Worm (Caenorhabditis elegans): ENCODE results near the gene chtb-1.
A peak's percentile ranks its signal among the peaks of the same experiment; 100 is the strongest.

The chtb-1 gene

ce11 chrIII:9344347-9344746 is 10.9 kb downstream of the chtb-1 start, which contains the start of gene emb-9:
Gene emb-9 (minus strand): TSS chrIII:9344447.
- no peak for TF ChIP-seq aly-1 (tag; optimal IDR thresholded peaks at IDR 0.05)
- no peak for TF ChIP-seq tbx-11 (GFP tag; IDR thresholded peaks at IDR 0.05)
- no peak for TF ChIP-seq ets-7 (tag; optimal IDR thresholded peaks at IDR 0.05)
- TF ChIP-seq tbx-37 (GFP tag; conservative IDR thresholded peaks at IDR 0.05): no peak
- TF ChIP-seq flt-1 (GFP tag; IDR thresholded peaks at IDR 0.05): no peak
- no peak for TF ChIP-seq ceh-36 (tag; optimal IDR thresholded peaks at IDR 0.05)
- no peak for TF ChIP-seq hnd-1 (tag; optimal IDR thresholded peaks at IDR 0.05)
- no peak for TF ChIP-seq scrt-1 (GFP tag; IDR thresholded peaks at IDR 0.05)
- TF ChIP-seq sea-1 (GFP tag; conservative IDR thresholded peaks at IDR 0.05): no peak
- TF ChIP-seq hmbx-1 (tag; optimal IDR thresholded peaks at IDR 0.05): no peak
- TF ChIP-seq F13C5.2 (tag; optimal IDR thresholded peaks at IDR 0.05): no peak
- TF ChIP-seq tra-4 (tag; optimal IDR thresholded peaks at IDR 0.05): no peak
- no peak for TF ChIP-seq pes-1 (GFP tag; IDR thresholded peaks at IDR 0.05)
- no peak for TF ChIP-seq ceh-13 (GFP tag; optimal IDR thresholded peaks at IDR 0.05)
- no peak for TF ChIP-seq B0310.2 (tag; optimal IDR thresholded peaks at IDR 0.05)
- TF ChIP-seq hmg-4 (GFP tag; optimal IDR thresholded peaks at IDR 0.05): no peak
- no peak for TF ChIP-seq ama-1 (optimal IDR thresholded peaks at IDR 0.05)

- TF ChIP-seq sea-1 (GFP tag; conservative IDR thresholded peaks at IDR 0.05): 0 out of 2 replicates have a peak, but pooled peaks have one; percentile 13
- TF ChIP-seq hnd-1 (tag; optimal IDR thresholded peaks at IDR 0.05): no peak
Observed at ce11 chrIII:9340025-9340424, 15.2 kb downstream of the chtb-1 start.

DNA sequence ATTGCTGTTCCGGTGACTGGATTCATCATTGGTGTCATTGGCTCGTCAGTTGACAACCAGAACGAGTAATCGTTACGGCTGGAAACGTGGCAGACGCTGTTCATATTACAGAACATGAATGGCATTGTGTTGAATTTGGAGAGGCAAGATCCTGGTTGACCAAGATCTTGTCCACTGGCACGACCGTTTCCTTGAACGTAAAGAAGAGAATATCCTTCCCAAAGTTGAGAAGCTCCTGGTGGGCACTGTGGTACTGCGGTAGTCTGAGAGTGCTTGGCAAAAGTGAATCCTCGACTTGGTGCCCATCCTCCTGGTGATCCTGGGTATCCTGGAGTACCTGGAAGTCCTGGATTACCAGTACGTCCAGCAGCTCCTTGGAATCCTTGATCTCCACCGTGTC is 17.3 kb downstream of the chtb-1 start:
- TF ChIP-seq ets-7 (tag; optimal IDR thresholded peaks at IDR 0.05): no peak

- no peak for TF ChIP-seq tra-4 (tag; optimal IDR thresholded peaks at IDR 0.05)
- no peak for TF ChIP-seq hmg-4 (GFP tag; optimal IDR thresholded peaks at IDR 0.05)
- TF ChIP-seq scrt-1 (GFP tag; IDR thresholded peaks at IDR 0.05): no peak
- TF ChIP-seq hmbx-1 (tag; optimal IDR thresholded peaks at IDR 0.05): no peak
- no peak for TF ChIP-seq ama-1 (optimal IDR thresholded peaks at IDR 0.05)
- no peak for TF ChIP-seq aly-1 (tag; optimal IDR thresholded peaks at IDR 0.05)
Observed at ce11 chrIII:9336807-9337206, 18.5 kb downstream of the chtb-1 start.

ce11 chrIII:9335076-9335475 is 20.2 kb downstream of the chtb-1 start:
- no peak for TF ChIP-seq hnd-1 (tag; optimal IDR thresholded peaks at IDR 0.05)
- no peak for TF ChIP-seq tbx-37 (GFP tag; conservative IDR thresholded peaks at IDR 0.05)
- no peak for TF ChIP-seq aly-1 (tag; optimal IDR thresholded peaks at IDR 0.05)
- no peak for TF ChIP-seq B0310.2 (tag; optimal IDR thresholded peaks at IDR 0.05)
- TF ChIP-seq ets-7 (tag; optimal IDR thresholded peaks at IDR 0.05): no peak
- TF ChIP-seq tbx-11 (GFP tag; IDR thresholded peaks at IDR 0.05): no peak
- TF ChIP-seq scrt-1 (GFP tag; IDR thresholded peaks at IDR 0.05): no peak
- no peak for TF ChIP-seq flt-1 (GFP tag; IDR thresholded peaks at IDR 0.05)
- no peak for TF ChIP-seq ceh-36 (tag; optimal IDR thresholded peaks at IDR 0.05)
- TF ChIP-seq F13C5.2 (tag; optimal IDR thresholded peaks at IDR 0.05): no peak
- TF ChIP-seq hmbx-1 (tag; optimal IDR thresholded peaks at IDR 0.05): no peak
- TF ChIP-seq ceh-13 (GFP tag; optimal IDR thresholded peaks at IDR 0.05): no peak
- no peak for TF ChIP-seq pes-1 (GFP tag; IDR thresholded peaks at IDR 0.05)
- TF ChIP-seq sea-1 (GFP tag; conservative IDR thresholded peaks at IDR 0.05): no peak
- TF ChIP-seq ama-1 (optimal IDR thresholded peaks at IDR 0.05): no peak

DNA sequence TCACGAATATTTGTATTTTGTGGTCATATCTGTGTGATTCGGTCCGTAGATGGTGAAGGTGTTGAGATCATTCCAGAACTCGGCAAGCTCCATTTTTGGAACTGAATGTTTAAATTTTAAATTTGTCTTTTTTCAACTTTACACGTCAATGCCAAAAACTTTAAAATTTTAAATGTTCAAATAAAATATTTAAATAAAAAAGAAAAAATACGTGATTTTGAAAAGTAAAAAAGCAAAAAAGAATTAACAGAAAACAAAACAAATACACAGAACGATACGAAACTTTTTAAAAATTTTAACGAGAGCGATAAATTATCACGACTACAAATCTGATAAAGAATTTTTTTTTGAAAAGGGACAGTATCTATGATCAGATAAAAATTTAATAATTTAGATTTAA is 21.1 kb downstream of the chtb-1 start, which contains the start of gene elo-4:
Gene elo-4, minus strand, starts transcription at position 101 of the 400 bp plus-strand sequence.
- TF ChIP-seq sea-1 (GFP tag; conservative IDR thresholded peaks at IDR 0.05) (no peak), flt-1 (GFP tag; IDR thresholded peaks at IDR 0.05) (no peak), tbx-11 (GFP tag; IDR thresholded peaks at IDR 0.05) (no peak), aly-1 (tag; optimal IDR thresholded peaks at IDR 0.05) (no peak), tbx-37 (GFP tag; conservative IDR thresholded peaks at IDR 0.05) (no peak), F13C5.2 (tag; optimal IDR thresholded peaks at IDR 0.05) (no peak), hnd-1 (tag; optimal IDR thresholded peaks at IDR 0.05) (no peak), pes-1 (GFP tag; IDR thresholded peaks at IDR 0.05) (no peak)

DNA sequence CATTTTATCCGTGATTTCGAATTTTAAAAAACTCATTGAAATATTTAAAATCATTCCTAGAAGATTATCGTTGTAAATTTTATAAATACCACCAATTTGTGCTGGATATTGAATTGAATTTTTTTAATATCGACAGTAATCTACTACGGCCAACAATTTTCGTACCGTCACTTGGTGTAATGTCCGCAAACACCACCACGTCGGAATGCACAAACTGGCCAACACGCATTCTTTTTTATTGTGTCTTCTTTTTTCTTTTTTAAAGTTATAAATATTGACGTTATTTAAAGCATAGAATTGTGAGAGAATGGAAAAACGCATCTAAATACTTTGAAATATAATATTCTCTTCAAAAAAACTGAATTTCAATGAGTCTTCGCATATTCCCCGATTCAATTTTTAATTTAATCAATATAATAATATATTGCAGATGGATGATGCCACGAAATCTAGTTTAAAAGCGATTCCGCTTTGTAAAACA is 24.1 kb downstream of the chtb-1 start, which contains the start of gene ufc-1:
Gene ufc-1, plus strand, starts transcription at position 431 of the 481 bp plus-strand sequence.
- TF ChIP-seq tbx-11 (GFP tag; IDR thresholded peaks at IDR 0.05) (no peak), tra-4 (tag; optimal IDR thresholded peaks at IDR 0.05) (no peak), F13C5.2 (tag; optimal IDR thresholded peaks at IDR 0.05) (no peak), scrt-1 (GFP tag; IDR thresholded peaks at IDR 0.05) (no peak), sea-1 (GFP tag; conservative IDR thresholded peaks at IDR 0.05) (no peak), hnd-1 (tag; optimal IDR thresholded peaks at IDR 0.05) (no peak), pes-1 (GFP tag; IDR thresholded peaks at IDR 0.05) (no peak), B0310.2 (tag; optimal IDR thresholded peaks at IDR 0.05) (no peak), hmg-4 (GFP tag; optimal IDR thresholded peaks at IDR 0.05) (no peak), flt-1 (GFP tag; IDR thresholded peaks at IDR 0.05) (no peak), ceh-13 (GFP tag; optimal IDR thresholded peaks at IDR 0.05) (no peak), ets-7 (tag; optimal IDR thresholded peaks at IDR 0.05) (no peak), ceh-36 (tag; optimal IDR thresholded peaks at IDR 0.05) (no peak), ama-1 (optimal IDR thresholded peaks at IDR 0.05) (no peak), tbx-37 (GFP tag; conservative IDR thresholded peaks at IDR 0.05) (no peak), hmbx-1 (tag; optimal IDR thresholded peaks at IDR 0.05) (no peak), aly-1 (tag; optimal IDR thresholded peaks at IDR 0.05) (no peak)

- TF ChIP-seq sea-1 (GFP tag; conservative IDR thresholded peaks at IDR 0.05) (no peak), ceh-13 (GFP tag; optimal IDR thresholded peaks at IDR 0.05) (no peak), F13C5.2 (tag; optimal IDR thresholded peaks at IDR 0.05) (no peak), ceh-36 (tag; optimal IDR thresholded peaks at IDR 0.05) (no peak), ets-7 (tag; optimal IDR thresholded peaks at IDR 0.05) (no peak), tbx-11 (GFP tag; IDR thresholded peaks at IDR 0.05) (no peak), tra-4 (tag; optimal IDR thresholded peaks at IDR 0.05) (no peak), hmbx-1 (tag; optimal IDR thresholded peaks at IDR 0.05) (no peak), hnd-1 (tag; optimal IDR thresholded peaks at IDR 0.05) (no peak), tbx-37 (GFP tag; conservative IDR thresholded peaks at IDR 0.05) (no peak), ama-1 (optimal IDR thresholded peaks at IDR 0.05) (no peak), hmg-4 (GFP tag; optimal IDR thresholded peaks at IDR 0.05) (no peak), B0310.2 (tag; optimal IDR thresholded peaks at IDR 0.05) (no peak), flt-1 (GFP tag; IDR thresholded peaks at IDR 0.05) (no peak), pes-1 (GFP tag; IDR thresholded peaks at IDR 0.05) (no peak), aly-1 (tag; optimal IDR thresholded peaks at IDR 0.05) (no peak)
Observed at ce11 chrIII:9329790-9330366, 25.4 kb downstream of the chtb-1 start, which contains the start of gene ttr-5. Gene ttr-5 (plus strand): TSS chrIII:9330316.

Data from whole organism, early embryonic.